Worm (Caenorhabditis elegans) whole organism, late embryonic: Measurements from ENCODE around the gene F19B2.7.
A peak's percentile ranks its signal among the peaks of the same experiment; 100 is the strongest.

Experiments
- C08G9.2 ChIP-seq: sonication (generic microtip); optimal IDR thresholded peaks from 2 replicates; lab custom pipeline; 2016; ENCODE audit warnings: mild to moderate bottlenecking, missing genetic modification characterization, moderate library complexity, missing compliant biosample characterization
- F13H6.1 ChIP-seq: sonication (generic microtip); optimal IDR thresholded peaks from 2 replicates; lab custom pipeline; 2016; ENCODE audit warnings: missing genetic modification characterization, missing compliant biosample characterization
- K02D7.2 ChIP-seq: sonication (generic microtip); optimal IDR thresholded peaks from 2 replicates; lab custom pipeline; 2017; ENCODE audit warnings: mild to moderate bottlenecking, missing genetic modification characterization, missing compliant biosample characterization
- T23F11.4 ChIP-seq: fragments of 200-800 bp; sonication (Bioruptor generic); optimal IDR thresholded peaks from 2 replicates; lab custom pipeline; 2018; ENCODE audit warnings: mild to moderate bottlenecking, missing genetic modification characterization, missing compliant biosample characterization
- Y22D7AL.16 ChIP-seq: sonication (generic microtip); optimal IDR thresholded peaks from 2 replicates; lab custom pipeline; 2016; ENCODE audit warnings: missing genetic modification characterization, missing compliant biosample characterization
- ama-1 ChIP-seq: fragments of 150-350 bp; optimal IDR thresholded peaks from 2 replicates; lab custom pipeline; 2014
- ceh-14 ChIP-seq: sonication (generic microtip); optimal IDR thresholded peaks from 2 replicates; lab custom pipeline; 2016; ENCODE audit warnings: missing genotype, missing genetic modification characterization, missing compliant biosample characterization
- ceh-34 ChIP-seq: sonication (generic microtip); optimal IDR thresholded peaks from 2 replicates; lab custom pipeline; 2016; ENCODE audit warnings: mild to moderate bottlenecking, missing genetic modification characterization, missing compliant biosample characterization
- ceh-45 ChIP-seq: fragments of 200-800 bp; sonication (Bioruptor generic); IDR thresholded peaks from 2 replicates; pipeline ENCODE4 v1.3.6; 2022; ENCODE audit warnings: missing genetic modification reagents, missing genetic modification characterization, missing compliant biosample characterization
- ceh-48 ChIP-seq: sonication (generic microtip); optimal IDR thresholded peaks from 2 replicates; lab custom pipeline; 2016; ENCODE audit warnings: missing genetic modification characterization, inconsistent platforms, missing compliant biosample characterization
- ceh-6 ChIP-seq: fragments of 200-800 bp; sonication (Bioruptor generic); optimal IDR thresholded peaks from 2 replicates; lab custom pipeline; 2018; ENCODE audit warnings: mild to moderate bottlenecking, missing genetic modification characterization, missing compliant biosample characterization
- che-1 ChIP-seq: sonication (generic microtip); optimal IDR thresholded peaks from 2 replicates; lab custom pipeline; 2016; ENCODE audit warnings: mild to moderate bottlenecking, missing genetic modification characterization, missing compliant biosample characterization
- elt-2 ChIP-seq: sonication (generic microtip); optimal IDR thresholded peaks from 2 replicates; lab custom pipeline; 2016; ENCODE audit warnings: missing genetic modification reagents, missing genetic modification characterization, missing compliant biosample characterization
- eyg-1 ChIP-seq: sonication (generic microtip); optimal IDR thresholded peaks from 2 replicates; lab custom pipeline; 2016; ENCODE audit warnings: missing genotype, missing genetic modification characterization, missing compliant biosample characterization
- fax-1 ChIP-seq: sonication (generic microtip); optimal IDR thresholded peaks from 2 replicates; lab custom pipeline; 2016; ENCODE audit warnings: missing genotype, missing genetic modification characterization, missing compliant biosample characterization
- fkh-6 ChIP-seq: sonication (generic microtip); optimal IDR thresholded peaks from 2 replicates; lab custom pipeline; 2016; ENCODE audit warnings: missing genetic modification characterization, missing compliant biosample characterization
- gmeb-2 ChIP-seq: sonication (generic microtip); optimal IDR thresholded peaks from 2 replicates; lab custom pipeline; 2016; ENCODE audit warnings: missing genetic modification characterization, inconsistent platforms, missing compliant biosample characterization
- hlh-30 ChIP-seq: sonication (generic microtip); optimal IDR thresholded peaks from 2 replicates; lab custom pipeline; 2017; ENCODE audit warnings: antibody characterized with exemption, missing genetic modification characterization, missing compliant biosample characterization; ENCODE audit not compliant: insufficient read depth
- hlh-6 ChIP-seq: sonication (generic microtip); optimal IDR thresholded peaks from 2 replicates; lab custom pipeline; 2016; ENCODE audit warnings: missing genotype, missing genetic modification characterization, missing compliant biosample characterization
- hlh-8 ChIP-seq: sonication (generic microtip); optimal IDR thresholded peaks from 2 replicates; lab custom pipeline; 2016; ENCODE audit warnings: missing genotype, missing genetic modification characterization, missing compliant biosample characterization
- pat-9 ChIP-seq: fragments of 200-800 bp; sonication (Bioruptor generic); optimal IDR thresholded peaks from 2 replicates; lab custom pipeline; 2018; ENCODE audit warnings: mild to moderate bottlenecking, missing genetic modification characterization, moderate library complexity, missing compliant biosample characterization
- pha-4 ChIP-seq: fragments of 150-350 bp; optimal IDR thresholded peaks from 2 replicates; lab custom pipeline; 2018; ENCODE audit warnings: missing biosample characterization, missing genetic modification reagents, missing genetic modification characterization
- pqm-1 ChIP-seq: sonication (generic microtip); optimal IDR thresholded peaks from 2 replicates; lab custom pipeline; 2016; ENCODE audit warnings: missing genetic modification characterization, missing compliant biosample characterization
- sdc-2 ChIP-seq: sonication (generic microtip); optimal IDR thresholded peaks from 2 replicates; lab custom pipeline; 2016; ENCODE audit warnings: missing genotype, missing genetic modification characterization, missing compliant biosample characterization
- syd-9 ChIP-seq: sonication (generic microtip); optimal IDR thresholded peaks from 2 replicates; lab custom pipeline; 2016; ENCODE audit warnings: mild to moderate bottlenecking, missing genetic modification characterization, moderate library complexity, missing compliant biosample characterization
- tbx-7 ChIP-seq: sonication (generic microtip); optimal IDR thresholded peaks from 2 replicates; lab custom pipeline; 2016; ENCODE audit warnings: missing genotype, missing genetic modification characterization, missing compliant biosample characterization
- ttx-3 ChIP-seq: sonication (generic microtip); optimal IDR thresholded peaks from 2 replicates; lab custom pipeline; 2016; ENCODE audit warnings: missing genetic modification reagents, missing genetic modification characterization, missing compliant biosample characterization
- zip-5 ChIP-seq: sonication (generic microtip); optimal IDR thresholded peaks from 2 replicates; lab custom pipeline; 2016; ENCODE audit warnings: missing genetic modification characterization, missing compliant biosample characterization

The F19B2.7 gene

DNA sequence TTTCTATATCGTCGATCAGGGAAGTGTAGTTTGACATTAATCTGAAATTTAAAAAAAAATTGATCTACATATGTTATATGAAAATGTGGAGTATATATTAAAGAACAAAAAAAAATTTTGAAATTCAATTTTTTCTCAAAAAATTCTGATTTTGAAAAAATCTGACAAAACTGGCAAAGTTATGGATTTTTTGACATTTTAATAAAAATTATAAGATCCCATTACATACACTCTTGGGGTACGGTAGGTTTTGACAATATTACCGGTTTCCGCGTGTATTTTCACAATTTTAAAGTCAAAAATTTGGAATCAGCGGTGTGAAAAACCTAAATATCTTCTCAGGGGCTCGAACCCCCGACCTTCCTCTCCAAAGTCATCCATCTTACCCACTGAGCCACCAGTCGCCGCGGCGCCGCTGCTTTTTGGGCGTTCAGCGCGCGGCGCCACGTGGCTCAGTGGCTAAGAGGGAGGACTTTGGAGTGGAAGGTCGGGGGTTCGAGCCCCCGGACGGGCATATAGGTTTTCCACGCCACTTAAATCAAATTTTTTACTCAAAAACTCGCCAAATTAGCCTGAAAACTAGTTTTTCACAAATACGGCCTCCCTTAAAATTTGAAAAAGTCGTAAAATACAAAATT is 13.0 kb upstream of the F19B2.7 start, which contains the start of gene Y113G7A.14:
TSS of gene Y113G7A.14 (minus strand) at position 51 of the 638 bp plus-strand sequence.
- TF ChIP-seq hlh-30 (no peak), K02D7.2 (tag; lab: Kevin White, UChicago) (no peak), ceh-45 (no peak), ama-1 (lab: Kevin White, UChicago) (no peak), ttx-3 (tag; lab: Kevin White, UChicago) (no peak), pqm-1 (tag; lab: Kevin White, UChicago) (no peak), hlh-8 (tag; lab: Kevin White, UChicago) (no peak), fkh-6 (tag; lab: Kevin White, UChicago) (no peak), ceh-34 (tag; lab: Kevin White, UChicago) (no peak), F13H6.1 (tag; lab: Kevin White, UChicago) (no peak), sdc-2 (tag; lab: Kevin White, UChicago) (no peak)

DNA sequence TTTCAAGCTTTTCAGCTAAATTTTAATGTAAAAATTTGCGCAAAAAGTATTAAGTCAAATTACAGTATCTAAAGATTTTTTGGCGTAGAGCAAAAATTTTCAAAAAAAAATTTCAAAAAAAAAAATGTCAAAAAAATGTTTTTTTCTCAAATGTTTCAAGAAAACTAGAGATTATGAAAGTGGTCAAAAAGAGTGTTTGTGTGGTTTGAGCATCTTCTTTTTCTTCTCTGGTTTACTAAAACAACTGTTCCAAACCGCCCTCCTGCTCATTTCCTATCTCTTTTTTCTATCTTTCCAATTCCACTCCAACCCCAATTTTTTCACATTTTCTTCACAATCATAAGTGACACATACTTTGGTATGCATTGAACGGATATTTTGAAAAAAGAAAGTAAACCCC is 9.2 kb upstream of the F19B2.7 start, which contains the start of gene Y113G7A.12:
TSS of gene Y113G7A.12 (plus strand) at position 301 of the 400 bp plus-strand sequence.
- no peak for TF ChIP-seq pha-4 (tag; lab: Kevin White, UChicago)
- no peak for TF ChIP-seq fkh-6 (tag; lab: Kevin White, UChicago)
- no peak for TF ChIP-seq ceh-48
- TF ChIP-seq pqm-1 (tag; lab: Kevin White, UChicago) = no peak
- TF ChIP-seq hlh-8 (tag; lab: Kevin White, UChicago) = no peak
- TF ChIP-seq pat-9 = no peak
- no peak for TF ChIP-seq ama-1 (lab: Kevin White, UChicago)

DNA sequence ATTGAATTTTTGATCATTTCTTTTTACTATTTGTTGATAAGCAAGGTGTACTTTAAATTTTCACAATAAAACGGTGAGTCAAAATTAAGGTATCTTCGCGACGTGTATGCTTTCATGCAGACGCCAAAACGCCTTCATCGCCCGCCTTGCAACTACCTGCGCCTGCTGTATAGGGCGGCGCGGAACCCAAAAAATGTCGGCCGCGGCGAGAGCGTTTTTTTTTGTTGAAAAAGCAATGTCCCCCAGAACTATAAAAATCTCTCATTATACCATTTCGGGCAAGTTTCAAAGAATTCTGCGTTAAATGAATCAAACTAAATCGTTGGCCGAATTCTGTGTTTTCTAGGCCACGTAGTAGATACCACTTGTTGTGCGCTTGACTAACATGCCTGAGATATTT is 7.8 kb upstream of the F19B2.7 start:
- TF ChIP-seq F13H6.1 (tag; lab: Kevin White, UChicago) = no peak
- TF ChIP-seq, all 69 proteins: peak for 0

- TF ChIP-seq F13H6.1 (tag; lab: Kevin White, UChicago) (no peak), T23F11.4 (no peak), elt-2 (tag; lab: Kevin White, UChicago) (peak; percentile 42), ttx-3 (tag; lab: Kevin White, UChicago) (no peak), Y22D7AL.16 (no peak), ceh-14 (tag; lab: Kevin White, UChicago) (no peak), eyg-1 (tag; lab: Kevin White, UChicago) (no peak), syd-9 (tag; lab: Kevin White, UChicago) (no peak), gmeb-2 (tag; lab: Kevin White, UChicago) (no peak)
These were observed 3.8 kb upstream of the F19B2.7 start, which contains the start of gene Y113G7A.13 for ce11 chrV:20147662-20148245. TSS of gene Y113G7A.13 (plus strand) at chrV:20148195.

DNA sequence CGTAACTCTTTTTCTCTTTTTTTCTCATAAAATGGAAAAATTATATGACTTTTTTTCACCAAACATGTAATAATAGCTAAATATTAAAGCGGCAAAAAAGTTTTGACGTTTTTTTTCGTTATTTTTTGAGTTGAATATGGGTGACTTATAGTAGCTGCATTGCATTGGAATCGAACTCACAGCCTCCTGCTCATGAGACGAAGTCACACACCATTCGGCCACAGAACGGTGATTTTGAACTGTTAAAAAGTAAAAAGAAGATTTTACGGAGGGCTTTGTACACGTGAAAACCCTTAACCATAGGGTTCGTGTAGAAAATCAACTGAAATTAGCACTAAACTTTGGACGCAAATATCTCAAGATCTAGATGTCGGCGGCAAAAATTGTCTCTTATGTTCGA is 323 bp downstream of the F19B2.7 start:
- TF ChIP-seq gmeb-2 (tag; lab: Kevin White, UChicago) (no peak), hlh-6 (tag; lab: Kevin White, UChicago) (no peak)

- TF ChIP-seq tbx-7 (tag; lab: Kevin White, UChicago) = no peak
- no peak for TF ChIP-seq ceh-6
- TF ChIP-seq, all 69 proteins: peak for 0
These were observed 6.7 kb downstream of the F19B2.7 start, which contains the start of gene F19B2.6 for ce11 chrV:20158223-20158622. TSS of gene F19B2.6 (plus strand) at chrV:20158523.

- TF ChIP-seq C08G9.2 (tag; lab: Kevin White, UChicago) = no peak
- no peak for TF ChIP-seq che-1 (tag; lab: Kevin White, UChicago)
- TF ChIP-seq zip-5 = no peak
- TF ChIP-seq fax-1 (tag; lab: Kevin White, UChicago) = no peak
- TF ChIP-seq, all 69 proteins: peak for 0
These were observed 10.3 kb downstream of the F19B2.7 start for ce11 chrV:20161781-20162289.
